Fruit fly (Drosophila melanogaster) whole organism, embryonic: Measurements from ENCODE around the gene CG18596.

ENCODE experiments used
- Blimp-1 ChIP-seq: fragments of 200-800 bp; sonication (Bioruptor generic); optimal IDR thresholded peaks from 3 replicates; lab custom pipeline; 2018; ENCODE audit warnings: missing biosample characterization, missing genetic modification characterization, mild to moderate bottlenecking, moderate library complexity, missing genetic modification reagents
- CG12744 ChIP-seq: fragments of 200-800 bp; sonication (Bioruptor generic); optimal IDR thresholded peaks from 2 replicates; lab custom pipeline; 2016; ENCODE audit warnings: missing biosample characterization, missing genetic modification characterization
- CG13775 ChIP-seq: fragments of 200-800 bp; sonication (Bioruptor generic); optimal IDR thresholded peaks from 3 replicates; lab custom pipeline; 2017; ENCODE audit warnings: missing biosample characterization, mild to moderate bottlenecking, missing genetic modification characterization
- CG17361 ChIP-seq: fragments of 200-800 bp; sonication (Bioruptor generic); IDR thresholded peaks from 3 replicates; pipeline ENCODE4 v1.3.6; 2022; ENCODE audit warnings: missing biosample characterization, missing genetic modification characterization
- CG17385 ChIP-seq: fragments of 200-800 bp; sonication (Bioruptor generic); optimal IDR thresholded peaks from 3 replicates; lab custom pipeline; 2018; ENCODE audit warnings: missing biosample characterization, mild to moderate bottlenecking, missing genetic modification characterization
- CG2129 ChIP-seq: fragments of 200-800 bp; sonication (Bioruptor generic); IDR thresholded peaks from 2 replicates; pipeline ENCODE4 v1.3.6; 2022; ENCODE audit warnings: missing biosample characterization, missing genetic modification characterization; ENCODE audit not compliant: partially characterized antibody
- CG2712 ChIP-seq: fragments of 200-800 bp; optimal IDR thresholded peaks from 3 replicates; lab custom pipeline; 2019; ENCODE audit warnings: missing biosample characterization, mild to moderate bottlenecking, missing genetic modification characterization, moderate library complexity
- CG2889 ChIP-seq: fragments of 200-800 bp; sonication (Bioruptor generic); IDR thresholded peaks from 3 replicates; pipeline ENCODE4 v1.3.6; 2022; ENCODE audit warnings: missing biosample characterization, missing genetic modification characterization
- CG31224 ChIP-seq: fragments of 200-800 bp; sonication (Bioruptor generic); IDR thresholded peaks from 2 replicates; pipeline ENCODE4 v1.3.6; 2022; ENCODE audit warnings: missing biosample characterization, missing genetic modification characterization
- CG42726 ChIP-seq: fragments of 200-800 bp; sonication (Bioruptor generic); IDR thresholded peaks from 2 replicates; pipeline ENCODE4 v1.3.6; 2022; ENCODE audit warnings: missing biosample characterization, missing genetic modification characterization; ENCODE audit not compliant: partially characterized antibody
- CG7357 ChIP-seq: fragments of 200-800 bp; sonication (Bioruptor generic); IDR thresholded peaks from 3 replicates; pipeline ENCODE4 v1.3.6; 2022; ENCODE audit warnings: missing biosample characterization, missing genetic modification characterization
- CG7786 ChIP-seq: fragments of 200-800 bp; sonication (Bioruptor generic); optimal IDR thresholded peaks from 2 replicates; lab custom pipeline; 2016; ENCODE audit warnings: missing biosample characterization, missing genetic modification characterization
- CG8924 ChIP-seq: fragments of 200-800 bp; optimal IDR thresholded peaks from 3 replicates; lab custom pipeline; 2019; ENCODE audit warnings: missing biosample characterization, mild to moderate bottlenecking, missing genetic modification characterization, moderate library complexity
- CG9797 ChIP-seq: fragments of 200-800 bp; sonication (Bioruptor generic); optimal IDR thresholded peaks from 3 replicates; lab custom pipeline; 2018; ENCODE audit warnings: missing biosample characterization, mild to moderate bottlenecking, missing genetic modification characterization
- Chrac-16 ChIP-seq: fragments of 200-800 bp; sonication (Bioruptor generic); optimal IDR thresholded peaks from 3 replicates; lab custom pipeline; 2016; ENCODE audit warnings: missing biosample characterization, missing genetic modification characterization
- Dbx ChIP-seq: fragments of 200-800 bp; sonication (Bioruptor generic); IDR thresholded peaks from 3 replicates; pipeline ENCODE4 v1.3.6; 2022; ENCODE audit warnings: missing biosample characterization, missing genetic modification characterization
- Dref ChIP-seq: fragments of 200-800 bp; sonication (Bioruptor generic); IDR thresholded peaks from 2 replicates; pipeline ENCODE4 v1.3.6; 2022; ENCODE audit warnings: missing biosample characterization, missing genetic modification characterization
- E2f2 ChIP-seq: fragments of 200-800 bp; sonication (Bioruptor generic); IDR thresholded peaks from 2 replicates; pipeline ENCODE4 v1.3.6; 2022; ENCODE audit warnings: missing biosample characterization, missing genetic modification characterization
- Elba2 ChIP-seq: fragments of 200-800 bp; sonication (Bioruptor generic); optimal IDR thresholded peaks from 3 replicates; lab custom pipeline; 2016; ENCODE audit warnings: missing biosample characterization, missing genetic modification characterization
- Ets97D ChIP-seq: fragments of 200-800 bp; sonication (Bioruptor generic); optimal IDR thresholded peaks from 3 replicates; lab custom pipeline; 2016; ENCODE audit warnings: missing biosample characterization, missing genetic modification characterization
- HLH4C ChIP-seq: fragments of 200-800 bp; sonication (Bioruptor generic); IDR thresholded peaks from 3 replicates; pipeline ENCODE4 v1.3.6; 2022; ENCODE audit warnings: missing biosample characterization, missing genetic modification characterization; ENCODE audit not compliant: partially characterized antibody
- HLH54F ChIP-seq: fragments of 200-800 bp; sonication (Bioruptor generic); optimal IDR thresholded peaks from 3 replicates; lab custom pipeline; 2016; ENCODE audit warnings: missing biosample characterization, missing genetic modification characterization
- Hey ChIP-seq: fragments of 200-800 bp; sonication (Bioruptor generic); optimal IDR thresholded peaks from 3 replicates; lab custom pipeline; 2018; ENCODE audit warnings: missing biosample characterization, mild to moderate bottlenecking, missing genetic modification characterization
- MBD-R2 ChIP-seq: fragments of 200-800 bp; sonication (Bioruptor generic); IDR thresholded peaks from 2 replicates; pipeline ENCODE4 v1.3.6; 2022; ENCODE audit warnings: missing biosample characterization, missing genetic modification characterization
- Mrtf ChIP-seq: fragments of 200-800 bp; sonication (Bioruptor generic); IDR thresholded peaks from 3 replicates; pipeline ENCODE4 v1.3.6; 2022; ENCODE audit warnings: missing biosample characterization, missing genetic modification characterization
- Myb ChIP-seq: fragments of 200-800 bp; sonication (Bioruptor generic); optimal IDR thresholded peaks from 2 replicates; lab custom pipeline; 2016; ENCODE audit warnings: missing biosample characterization, missing genetic modification characterization
- Optix ChIP-seq: fragments of 200-800 bp; sonication (Bioruptor generic); IDR thresholded peaks from 3 replicates; pipeline ENCODE4 v1.3.6; 2022; ENCODE audit warnings: missing biosample characterization, missing genetic modification characterization
- YL-1 ChIP-seq: fragments of 200-800 bp; sonication (Bioruptor generic); optimal IDR thresholded peaks from 3 replicates; lab custom pipeline; 2017; ENCODE audit warnings: missing biosample characterization, mild to moderate bottlenecking, missing genetic modification characterization
- bigmax ChIP-seq: fragments of 200-800 bp; sonication (Bioruptor generic); optimal IDR thresholded peaks from 2 replicates; lab custom pipeline; 2018; ENCODE audit warnings: missing biosample characterization, mild to moderate bottlenecking, missing genetic modification characterization
- bsh ChIP-seq, 2 experiments: fragments of 200-800 bp; sonication (Bioruptor generic); optimal IDR thresholded peaks; 2 replicates each; lab custom pipeline; 2017 to 2018; ENCODE audit warnings: mild to moderate bottlenecking in 2 of 2, missing biosample characterization in 2 of 2, missing genetic modification characterization in 2 of 2, moderate library complexity in 1 of 2
- btn ChIP-seq: fragments of 200-800 bp; sonication (Bioruptor generic); optimal IDR thresholded peaks from 2 replicates; lab custom pipeline; 2016; ENCODE audit warnings: missing biosample characterization, missing genetic modification characterization
- chif ChIP-seq, 2 experiments: fragments of 200-800 bp; sonication (Bioruptor generic); optimal IDR thresholded peaks; 3 replicates each; lab custom pipeline; 2016; ENCODE audit warnings: missing biosample characterization in 2 of 2, missing genetic modification characterization in 2 of 2
- chn ChIP-seq: fragments of 200-800 bp; sonication (Bioruptor generic); optimal IDR thresholded peaks from 2 replicates; lab custom pipeline; 2016; ENCODE audit warnings: missing biosample characterization, missing genetic modification characterization
- danr ChIP-seq: fragments of 200-800 bp; sonication (Bioruptor generic); IDR thresholded peaks from 2 replicates; pipeline ENCODE4 v1.3.6; 2022; ENCODE audit warnings: missing biosample characterization, missing genetic modification characterization
- emc ChIP-seq: fragments of 200-800 bp; sonication (Bioruptor generic); optimal IDR thresholded peaks from 2 replicates; lab custom pipeline; 2016; ENCODE audit warnings: missing biosample characterization, missing genetic modification characterization
- fd3F ChIP-seq: fragments of 200-800 bp; sonication (Bioruptor generic); optimal IDR thresholded peaks from 2 replicates; lab custom pipeline; 2018; ENCODE audit warnings: missing biosample characterization, mild to moderate bottlenecking, missing genetic modification characterization, moderate library complexity
- gcm2 ChIP-seq: fragments of 200-800 bp; sonication (Bioruptor generic); optimal IDR thresholded peaks from 2 replicates; lab custom pipeline; 2016; ENCODE audit warnings: missing biosample characterization, missing genetic modification characterization
- hb ChIP-seq: fragments of 200-800 bp; sonication (Bioruptor generic); IDR thresholded peaks from 3 replicates; pipeline ENCODE4 v1.3.6; 2022; ENCODE audit warnings: missing biosample characterization, missing genetic modification characterization; ENCODE audit not compliant: partially characterized antibody
- her ChIP-seq: fragments of 200-800 bp; sonication (Bioruptor generic); optimal IDR thresholded peaks from 2 replicates; lab custom pipeline; 2016; ENCODE audit warnings: missing biosample characterization, missing genetic modification characterization
- kah ChIP-seq: fragments of 200-800 bp; sonication (Bioruptor generic); optimal IDR thresholded peaks from 2 replicates; lab custom pipeline; 2018; ENCODE audit warnings: missing biosample characterization, mild to moderate bottlenecking, missing genetic modification characterization
- lilli ChIP-seq: fragments of 200-800 bp; sonication (Bioruptor generic); optimal IDR thresholded peaks from 3 replicates; lab custom pipeline; 2016; ENCODE audit warnings: missing biosample characterization, missing genetic modification characterization
- lmd ChIP-seq: fragments of 200-800 bp; sonication (Bioruptor generic); IDR thresholded peaks from 2 replicates; pipeline ENCODE4 v1.3.6; 2022; ENCODE audit warnings: missing biosample characterization, missing genetic modification characterization
- lov ChIP-seq, 2 experiments: fragments of 200-800 bp in 1 of 2; fragments of >200 bp in 1 of 2; sonication (Bioruptor generic) in 1 of 2; IDR thresholded peaks in 1 of 2; optimal IDR thresholded peaks in 1 of 2; 2 replicates in 1 of 2; 3 replicates in 1 of 2; pipeline versions ENCODE4 v1.3.6 to Lab custom; 2017 to 2022; ENCODE audit warnings: missing biosample characterization in 1 of 2, missing genetic modification characterization in 1 of 2
- nerfin-1 ChIP-seq: fragments of 200-800 bp; sonication (Bioruptor generic); optimal IDR thresholded peaks from 3 replicates; lab custom pipeline; 2019; ENCODE audit warnings: missing biosample characterization, mild to moderate bottlenecking, missing genetic modification characterization, moderate library complexity
- nerfin-2 ChIP-seq: fragments of 200-800 bp; sonication (Bioruptor generic); IDR thresholded peaks from 2 replicates; pipeline ENCODE4 v1.3.6; 2022; ENCODE audit warnings: missing biosample characterization, missing genetic modification characterization; ENCODE audit not compliant: partially characterized antibody
- sqz ChIP-seq: fragments of 200-800 bp; sonication (Bioruptor generic); optimal IDR thresholded peaks from 3 replicates; lab custom pipeline; 2018; ENCODE audit warnings: missing biosample characterization, mild to moderate bottlenecking, missing genetic modification characterization
- stc ChIP-seq: fragments of 200-800 bp; sonication (Bioruptor generic); IDR thresholded peaks from 2 replicates; pipeline ENCODE4 v1.3.6; 2022; ENCODE audit warnings: missing biosample characterization, missing genetic modification characterization
- tgo ChIP-seq: fragments of 200-800 bp; sonication (Bioruptor generic); IDR thresholded peaks from 3 replicates; pipeline ENCODE4 v1.3.6; 2022; ENCODE audit warnings: missing biosample characterization, missing genetic modification characterization
- tio ChIP-seq: fragments of 200-800 bp; sonication (Bioruptor generic); optimal IDR thresholded peaks from 2 replicates; lab custom pipeline; 2017; ENCODE audit warnings: missing biosample characterization, missing genetic modification characterization, inconsistent platforms
- vnd ChIP-seq: fragments of 200-800 bp; sonication (Bioruptor generic); IDR thresholded peaks from 3 replicates; pipeline ENCODE4 v1.3.6; 2022; ENCODE audit warnings: missing biosample characterization, missing genetic modification characterization; ENCODE audit not compliant: partially characterized antibody

Gene CG18596

DNA sequence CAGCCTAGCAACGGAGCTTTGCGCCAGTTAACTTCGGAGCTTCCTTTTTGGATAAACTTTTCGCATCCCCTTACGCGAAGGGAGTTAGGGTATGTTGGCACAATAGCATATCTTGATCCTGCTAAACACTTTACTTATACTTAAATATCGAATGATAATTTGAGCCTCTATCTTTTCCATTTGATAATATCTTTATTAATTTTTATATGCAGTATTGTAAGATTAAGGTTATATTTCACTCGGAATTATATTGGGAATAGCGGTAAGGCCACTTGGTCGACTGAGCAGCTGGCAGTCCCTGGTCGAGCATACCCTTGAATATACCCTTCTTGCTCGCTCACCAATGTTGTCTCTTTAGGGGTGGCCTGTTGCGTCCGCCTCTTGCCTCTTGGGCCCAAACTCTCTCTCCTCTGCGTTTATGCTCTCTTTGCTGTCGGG, 6.9 kb upstream of the CG18596 start (continued):
- TF ChIP-seq chif (GFP tag; optimal IDR thresholded peaks at IDR 0.05; lab: Kevin White, UChicago): peak in 1 of 2 experiments; percentile 13
- no peak for TF ChIP-seq Blimp-1 (GFP tag; lab: Kevin White, UChicago)
- peak; percentile 8 for TF ChIP-seq HLH54F (GFP tag; lab: Kevin White, UChicago)
- TF ChIP-seq CG17385 (GFP tag; lab: Kevin White, UChicago): peak; percentile 58
- TF ChIP-seq danr: no peak
- TF ChIP-seq HLH4C (GFP tag; lab: Robert Waterston, UW): no peak
- TF ChIP-seq lilli (GFP tag; lab: Kevin White, UChicago): peak; percentile 66
- no peak for TF ChIP-seq Elba2 (GFP tag; lab: Kevin White, UChicago)
- peak; percentile 32 for TF ChIP-seq chn (GFP tag; lab: Kevin White, UChicago)
- peak; percentile 64 for TF ChIP-seq CG2712 (tag; lab: Kevin White, UChicago)
- peak; percentile 55; the same call in 2 of the 3 replicates for TF ChIP-seq Mrtf (GFP tag; lab: Robert Waterston, UW)
- TF ChIP-seq hb: no peak
- TF ChIP-seq MBD-R2 (GFP tag; lab: Robert Waterston, UW): peak; percentile 38; the same call in 1 of the 2 replicates
- no peak for TF ChIP-seq Dref (GFP tag; lab: Robert Waterston, UW)
- TF ChIP-seq lov (optimal IDR thresholded peaks at IDR 0.05; lab: Kevin White, UChicago): no peak
- TF ChIP-seq lov (GFP tag; IDR thresholded peaks at IDR 0.05; lab: Robert Waterston, UW): no peak
- TF ChIP-seq emc (GFP tag; lab: Kevin White, UChicago): no peak
- TF ChIP-seq tio: peak; percentile 57
- TF ChIP-seq Optix (GFP tag; lab: Robert Waterston, UW): peak; percentile 63; the same call in 1 of the 3 replicates
- TF ChIP-seq CG7357 (GFP tag; lab: Robert Waterston, UW): peak; percentile 45; the same call in 1 of the 3 replicates
- TF ChIP-seq bigmax (GFP tag; lab: Kevin White, UChicago): no peak
- TF ChIP-seq CG17361: peak; percentile 61
- TF ChIP-seq Hey (tag; lab: Kevin White, UChicago): no peak
- TF ChIP-seq lmd (GFP tag; lab: Robert Waterston, UW): peak; percentile 78
- peak; percentile 14 for TF ChIP-seq Chrac-16 (GFP tag; lab: Kevin White, UChicago)
- peak; percentile 48 for TF ChIP-seq stc
- TF ChIP-seq bsh (GFP tag; optimal IDR thresholded peaks at IDR 0.05; lab: Kevin White, UChicago): peak in 1 of 2 experiments; percentile 38
- TF ChIP-seq CG42726 (GFP tag; lab: Robert Waterston, UW): no peak
- peak; percentile 12 for TF ChIP-seq fd3F (GFP tag; lab: Kevin White, UChicago)
- TF ChIP-seq sqz (GFP tag; lab: Kevin White, UChicago): no peak
- peak; percentile 67 for TF ChIP-seq CG8924
- peak; percentile 72 for TF ChIP-seq tgo (GFP tag; lab: Robert Waterston, UW)
- TF ChIP-seq CG31224: peak; percentile 59
- no peak for TF ChIP-seq nerfin-1 (tag; lab: Kevin White, UChicago)
- no peak for TF ChIP-seq Ets97D (GFP tag; lab: Kevin White, UChicago)
- no peak for TF ChIP-seq nerfin-2 (GFP tag; lab: Robert Waterston, UW)
- TF ChIP-seq CG2889 (GFP tag; lab: Robert Waterston, UW): peak; percentile 74
- TF ChIP-seq her (GFP tag; lab: Kevin White, UChicago): no peak
- TF ChIP-seq CG9797: no peak
- no peak for TF ChIP-seq vnd (GFP tag; lab: Robert Waterston, UW)
- TF ChIP-seq YL-1 (GFP tag; lab: Kevin White, UChicago): no peak
- TF ChIP-seq CG7786 (GFP tag; lab: Kevin White, UChicago): no peak
- TF ChIP-seq kah (GFP tag; lab: Kevin White, UChicago): no peak
- peak; percentile 54 for TF ChIP-seq E2f2 (GFP tag; lab: Robert Waterston, UW)
- TF ChIP-seq Dbx (GFP tag; lab: Robert Waterston, UW): peak; percentile 82
- no peak for TF ChIP-seq CG12744
- TF ChIP-seq btn (GFP tag; lab: Kevin White, UChicago): no peak
- TF ChIP-seq CG13775 (GFP tag; lab: Kevin White, UChicago): peak; percentile 64
- no peak for TF ChIP-seq Myb (GFP tag; lab: Kevin White, UChicago)
- no peak for TF ChIP-seq CG2129 (GFP tag; lab: Robert Waterston, UW)
- peak; percentile 5 for TF ChIP-seq gcm2 (GFP tag; lab: Kevin White, UChicago)
